Fruit fly (Drosophila melanogaster) whole organism, embryonic: ENCODE data around the gene Gnmt.

Source experiments
- Antp ChIP-seq: fragments of 200-800 bp; sonication (Bioruptor generic); optimal IDR thresholded peaks from 3 replicates; lab custom pipeline; 2016; ENCODE audit warnings: missing biosample characterization, missing genetic modification characterization
- BEAF-32 ChIP-seq: fragments of 200-800 bp; sonication (Bioruptor generic); optimal IDR thresholded peaks from 3 replicates; lab custom pipeline; 2017; ENCODE audit warnings: missing biosample characterization, missing genetic modification characterization, mild to moderate bottlenecking, moderate library complexity, missing genetic modification reagents
- BtbVII ChIP-seq: fragments of 200-800 bp; sonication (Bioruptor generic); optimal IDR thresholded peaks from 3 replicates; lab custom pipeline; 2017; ENCODE audit warnings: missing biosample characterization, mild to moderate bottlenecking, missing genetic modification characterization
- CG10274 ChIP-seq: fragments of 200-800 bp; sonication (Bioruptor generic); optimal IDR thresholded peaks from 3 replicates; lab custom pipeline; 2017; ENCODE audit warnings: missing biosample characterization, mild to moderate bottlenecking, missing genetic modification characterization
- CG10979 ChIP-seq: fragments of 200-800 bp; sonication (Bioruptor generic); optimal IDR thresholded peaks from 2 replicates; lab custom pipeline; 2018; ENCODE audit warnings: missing biosample characterization, mild to moderate bottlenecking, missing genetic modification characterization, moderate library complexity
- CG12155 ChIP-seq: fragments of 200-800 bp; sonication (Bioruptor generic); optimal IDR thresholded peaks from 3 replicates; lab custom pipeline; 2016; ENCODE audit warnings: missing biosample characterization, missing genetic modification characterization
- CG12659 ChIP-seq: fragments of 200-800 bp; sonication (Bioruptor generic); optimal IDR thresholded peaks from 3 replicates; lab custom pipeline; 2017; ENCODE audit warnings: mild to moderate bottlenecking, missing biosample characterization, missing genetic modification reagents, missing genetic modification characterization
- CG12769 ChIP-seq: fragments of 200-800 bp; sonication (Bioruptor generic); optimal IDR thresholded peaks from 2 replicates; lab custom pipeline; 2019; ENCODE audit warnings: missing biosample characterization, mild to moderate bottlenecking, missing genetic modification characterization, moderate library complexity
- CG12942 ChIP-seq: fragments of 200-800 bp; sonication (Bioruptor generic); optimal IDR thresholded peaks from 3 replicates; lab custom pipeline; 2016; ENCODE audit warnings: missing biosample characterization, missing genetic modification characterization
- CG13424 ChIP-seq: fragments of 200-800 bp; sonication (Bioruptor generic); optimal IDR thresholded peaks from 2 replicates; lab custom pipeline; 2019; ENCODE audit warnings: missing biosample characterization, mild to moderate bottlenecking, missing genetic modification characterization, moderate library complexity
- CG15514 ChIP-seq: fragments of 200-800 bp; sonication (Bioruptor generic); optimal IDR thresholded peaks from 3 replicates; lab custom pipeline; 2017; ENCODE audit warnings: missing biosample characterization, missing genetic modification characterization, mild to moderate bottlenecking, moderate library complexity, missing genetic modification reagents
- CG15601 ChIP-seq: fragments of 200-800 bp; sonication (Bioruptor generic); optimal IDR thresholded peaks from 3 replicates; lab custom pipeline; 2019; ENCODE audit warnings: missing biosample characterization, mild to moderate bottlenecking, missing genetic modification characterization, moderate library complexity
- CG16813 ChIP-seq: fragments of 200-800 bp; sonication (Bioruptor generic); IDR thresholded peaks from 3 replicates; pipeline ENCODE4 v1.3.6; 2022; ENCODE audit warnings: missing biosample characterization, missing genetic modification characterization; ENCODE audit not compliant: partially characterized antibody
- CG2116 ChIP-seq: fragments of 200-800 bp; sonication (Bioruptor generic); optimal IDR thresholded peaks from 3 replicates; lab custom pipeline; 2018; ENCODE audit warnings: missing biosample characterization, mild to moderate bottlenecking, missing genetic modification characterization
- CG30020 ChIP-seq: fragments of 200-800 bp; optimal IDR thresholded peaks from 2 replicates; lab custom pipeline; 2019; ENCODE audit warnings: missing biosample characterization, mild to moderate bottlenecking, missing genetic modification characterization, moderate library complexity
- CG30403 ChIP-seq: fragments of 200-800 bp; sonication (Bioruptor generic); optimal IDR thresholded peaks from 3 replicates; lab custom pipeline; 2016; ENCODE audit warnings: missing biosample characterization, missing genetic modification characterization
- CG31224 ChIP-seq: fragments of 200-800 bp; sonication (Bioruptor generic); IDR thresholded peaks from 2 replicates; pipeline ENCODE4 v1.3.6; 2022; ENCODE audit warnings: missing biosample characterization, missing genetic modification characterization
- CG3281 ChIP-seq: fragments of 200-800 bp; sonication (Bioruptor generic); optimal IDR thresholded peaks from 3 replicates; lab custom pipeline; 2017; ENCODE audit warnings: missing biosample characterization, mild to moderate bottlenecking, missing genetic modification characterization
- CG43689 ChIP-seq: fragments of 200-800 bp; sonication (Bioruptor generic); IDR thresholded peaks from 2 replicates; pipeline ENCODE4 v1.3.6; 2022; ENCODE audit warnings: missing biosample characterization, missing genetic modification characterization
- CG4617 ChIP-seq: fragments of 200-800 bp; sonication (Bioruptor generic); optimal IDR thresholded peaks from 3 replicates; lab custom pipeline; 2016; ENCODE audit warnings: missing biosample characterization, missing genetic modification characterization, borderline replicate concordance
- CG5180 ChIP-seq: fragments of 200-800 bp; sonication (Bioruptor generic); optimal IDR thresholded peaks from 3 replicates; lab custom pipeline; 2017; ENCODE audit warnings: missing biosample characterization, missing genetic modification characterization, mild to moderate bottlenecking, moderate library complexity, missing genetic modification reagents
- CG5953 ChIP-seq: fragments of 200-800 bp; sonication (Bioruptor generic); IDR thresholded peaks from 2 replicates; pipeline ENCODE4 v1.3.6; 2022; ENCODE audit warnings: missing biosample characterization, missing genetic modification characterization
- CG7786 ChIP-seq: fragments of 200-800 bp; sonication (Bioruptor generic); optimal IDR thresholded peaks from 2 replicates; lab custom pipeline; 2016; ENCODE audit warnings: missing biosample characterization, missing genetic modification characterization
- CG8388 ChIP-seq: fragments of 200-800 bp; sonication (Bioruptor generic); optimal IDR thresholded peaks from 2 replicates; lab custom pipeline; 2019; ENCODE audit warnings: missing biosample characterization, mild to moderate bottlenecking, missing genetic modification characterization, moderate library complexity
- CG8765 ChIP-seq: fragments of 200-800 bp; sonication (Bioruptor generic); IDR thresholded peaks from 2 replicates; pipeline ENCODE4 v1.3.6; 2022; ENCODE audit warnings: missing biosample characterization, missing genetic modification characterization
- CG8924 ChIP-seq: fragments of 200-800 bp; optimal IDR thresholded peaks from 3 replicates; lab custom pipeline; 2019; ENCODE audit warnings: missing biosample characterization, mild to moderate bottlenecking, missing genetic modification characterization, moderate library complexity
- CG9817 ChIP-seq: fragments of 200-800 bp; sonication (Bioruptor generic); optimal IDR thresholded peaks from 2 replicates; lab custom pipeline; 2018; ENCODE audit warnings: missing biosample characterization, mild to moderate bottlenecking, missing genetic modification characterization, moderate library complexity
- CG9876 ChIP-seq: fragments of 200-800 bp; sonication (Bioruptor generic); optimal IDR thresholded peaks from 2 replicates; lab custom pipeline; 2016; ENCODE audit warnings: missing biosample characterization, missing genetic modification characterization
- CTCF ChIP-seq: fragments of 200-800 bp; sonication (Bioruptor generic); optimal IDR thresholded peaks from 2 replicates; lab custom pipeline; 2017; ENCODE audit warnings: missing biosample characterization, mild to moderate bottlenecking, missing genetic modification characterization, moderate library complexity
- Dbx ChIP-seq: fragments of 200-800 bp; sonication (Bioruptor generic); IDR thresholded peaks from 3 replicates; pipeline ENCODE4 v1.3.6; 2022; ENCODE audit warnings: missing biosample characterization, missing genetic modification characterization
- Dek ChIP-seq: fragments of 200-800 bp; sonication (Bioruptor generic); optimal IDR thresholded peaks from 3 replicates; lab custom pipeline; 2019; ENCODE audit warnings: missing biosample characterization, mild to moderate bottlenecking, missing genetic modification characterization, moderate library complexity
- Fer3 ChIP-seq: fragments of 200-800 bp; sonication (Bioruptor generic); optimal IDR thresholded peaks from 2 replicates; lab custom pipeline; 2018; ENCODE audit warnings: missing biosample characterization, mild to moderate bottlenecking, missing genetic modification characterization, moderate library complexity
- HmgZ ChIP-seq: fragments of 200-800 bp; sonication (Bioruptor generic); optimal IDR thresholded peaks from 2 replicates; lab custom pipeline; 2018; ENCODE audit warnings: missing biosample characterization, mild to moderate bottlenecking, missing genetic modification characterization
- Kr ChIP-seq: fragments of 200-800 bp; sonication (Bioruptor generic); optimal IDR thresholded peaks from 2 replicates; lab custom pipeline; 2017; ENCODE audit warnings: missing biosample characterization, mild to moderate bottlenecking, missing genetic modification characterization
- ara ChIP-seq: fragments of 200-800 bp; sonication (Bioruptor generic); IDR thresholded peaks from 2 replicates; pipeline ENCODE4 v1.3.6; 2022; ENCODE audit warnings: missing biosample characterization, missing genetic modification characterization
- bcd ChIP-seq: fragments of 200-800 bp; sonication (Bioruptor generic); optimal IDR thresholded peaks from 2 replicates; lab custom pipeline; 2017; ENCODE audit warnings: missing biosample characterization, mild to moderate bottlenecking, missing genetic modification characterization
- cg ChIP-seq: fragments of 200-800 bp; sonication (Bioruptor generic); optimal IDR thresholded peaks from 3 replicates; lab custom pipeline; 2019; ENCODE audit warnings: missing biosample characterization, mild to moderate bottlenecking, missing genetic modification characterization, moderate library complexity
- dati ChIP-seq: fragments of 200-800 bp; sonication (Bioruptor generic); IDR thresholded peaks from 2 replicates; pipeline ENCODE4 v1.3.6; 2022; ENCODE audit warnings: missing biosample characterization, missing genetic modification characterization
- dimm ChIP-seq: fragments of 200-800 bp; sonication (Bioruptor generic); IDR thresholded peaks from 2 replicates; pipeline ENCODE4 v1.3.6; 2022; ENCODE audit warnings: missing biosample characterization, missing genetic modification characterization
- fd3F ChIP-seq: fragments of 200-800 bp; sonication (Bioruptor generic); optimal IDR thresholded peaks from 2 replicates; lab custom pipeline; 2018; ENCODE audit warnings: missing biosample characterization, mild to moderate bottlenecking, missing genetic modification characterization, moderate library complexity
- kay ChIP-seq: fragments of 200-800 bp; sonication (Bioruptor generic); optimal IDR thresholded peaks from 2 replicates; lab custom pipeline; 2016; ENCODE audit warnings: missing biosample characterization, missing genetic modification characterization
- knrl ChIP-seq: fragments of 200-800 bp; sonication (Bioruptor generic); IDR thresholded peaks from 3 replicates; pipeline ENCODE4 v1.3.6; 2022; ENCODE audit warnings: missing biosample characterization, missing genetic modification characterization; ENCODE audit not compliant: partially characterized antibody
- prd ChIP-seq, 3 experiments: fragments of >200 bp in 2 of 3; fragments of 200-800 bp in 1 of 3; sonication (Bioruptor generic) in 1 of 3; optimal IDR thresholded peaks in 2 of 3; IDR thresholded peaks in 1 of 3; 2 replicates in 2 of 3; 3 replicates in 1 of 3; pipeline versions ENCODE4 v1.3.6 to Lab custom; 2017 to 2022; ENCODE audit warnings: missing biosample characterization in 1 of 3, missing genetic modification characterization in 1 of 3
- pzg ChIP-seq: fragments of 200-800 bp; sonication (Bioruptor generic); optimal IDR thresholded peaks from 3 replicates; lab custom pipeline; 2018; ENCODE audit warnings: missing biosample characterization, mild to moderate bottlenecking, missing genetic modification characterization, moderate library complexity
- row ChIP-seq: fragments of 200-800 bp; sonication (Bioruptor generic); IDR thresholded peaks from 3 replicates; pipeline ENCODE4 v1.3.6; 2022; ENCODE audit warnings: missing biosample characterization, missing genetic modification characterization
- seq ChIP-seq: fragments of 200-800 bp; sonication (Bioruptor generic); IDR thresholded peaks from 2 replicates; pipeline ENCODE4 v1.3.6; 2022; ENCODE audit warnings: missing biosample characterization, missing genetic modification characterization
- shn ChIP-seq: fragments of 200-800 bp; sonication (Bioruptor generic); optimal IDR thresholded peaks from 3 replicates; lab custom pipeline; 2016; ENCODE audit warnings: missing biosample characterization, missing genetic modification characterization
- slou ChIP-seq: fragments of 200-800 bp; sonication (Bioruptor generic); optimal IDR thresholded peaks from 3 replicates; lab custom pipeline; 2016; ENCODE audit warnings: missing biosample characterization, missing genetic modification characterization
- ssp ChIP-seq: fragments of 200-800 bp; sonication (Bioruptor generic); IDR thresholded peaks from 2 replicates; pipeline ENCODE4 v1.3.6; 2022; ENCODE audit warnings: missing biosample characterization, missing genetic modification characterization
- tap ChIP-seq: fragments of 200-800 bp; optimal IDR thresholded peaks from 3 replicates; lab custom pipeline; 2019; ENCODE audit warnings: missing biosample characterization, mild to moderate bottlenecking, missing genetic modification characterization, moderate library complexity
- trem ChIP-seq: fragments of 200-800 bp; optimal IDR thresholded peaks from 3 replicates; lab custom pipeline; 2019; ENCODE audit warnings: missing biosample characterization, mild to moderate bottlenecking, missing genetic modification characterization, moderate library complexity
- unpg ChIP-seq: fragments of 200-800 bp; sonication (Bioruptor generic); optimal IDR thresholded peaks from 3 replicates; lab custom pipeline; 2018; ENCODE audit warnings: missing biosample characterization, mild to moderate bottlenecking, missing genetic modification characterization, moderate library complexity

Gnmt gene

DNA sequence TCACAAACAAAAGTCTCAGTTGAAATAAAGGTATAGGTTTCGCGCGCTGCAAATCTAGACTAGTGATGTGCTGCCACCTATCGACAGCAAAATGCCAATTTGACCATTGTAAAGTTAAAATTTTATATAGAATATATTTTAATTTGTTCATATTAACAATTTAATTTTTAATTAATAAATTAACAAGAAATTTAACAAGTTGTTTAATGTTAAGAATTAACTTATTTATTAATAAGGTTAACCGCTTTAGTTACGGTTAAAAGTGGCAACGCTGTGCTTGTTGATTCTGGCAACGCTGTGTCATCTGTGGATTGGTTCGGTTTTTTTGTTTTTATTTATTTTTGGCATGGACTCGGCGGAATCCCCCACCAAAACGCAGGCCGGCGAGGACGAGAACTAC is 44.0 kb upstream of the Gnmt start, which contains the start of gene Not10 (continued):
- TF ChIP-seq CG10274 (GFP tag; lab: Kevin White, UChicago) (no peak), CG10979 (tag; lab: Kevin White, UChicago) (peak; percentile 27), HmgZ (tag; lab: Kevin White, UChicago) (peak; percentile 35), BtbVII (no peak), CG30403 (GFP tag; lab: Kevin White, UChicago) (peak; percentile 48), dimm (GFP tag; lab: Robert Waterston, UW) (no peak), CG9817 (peak; percentile 52), Fer3 (tag; lab: Kevin White, UChicago) (peak; percentile 9), CG43689 (GFP tag; lab: Robert Waterston, UW) (no peak), trem (tag; lab: Kevin White, UChicago) (peak; percentile 73), CTCF (GFP tag; lab: Kevin White, UChicago) (peak; percentile 85), ara (GFP tag; lab: Robert Waterston, UW) (no peak), CG4617 (GFP tag; lab: Kevin White, UChicago) (peak; percentile 77), CG30020 (tag; lab: Kevin White, UChicago) (peak; percentile 61), knrl (GFP tag; lab: Robert Waterston, UW) (peak; percentile 75), slou (GFP tag; lab: Kevin White, UChicago) (no peak), CG15514 (GFP tag; lab: Kevin White, UChicago) (peak; percentile 73), row (GFP tag; lab: Robert Waterston, UW) (peak; percentile 79), pzg (peak; percentile 45), unpg (GFP tag; lab: Kevin White, UChicago) (no peak), kay (GFP tag; lab: Kevin White, UChicago) (peak; percentile 14), CG5953 (no peak), Dek (peak; percentile 59), fd3F (GFP tag; lab: Kevin White, UChicago) (peak; percentile 32), CG8765 (GFP tag; lab: Robert Waterston, UW) (no peak), CG15601 (tag; lab: Kevin White, UChicago) (peak; percentile 65), Dbx (peak; percentile 40; the same call in 1 of the 3 replicates), CG31224 (GFP tag; lab: Robert Waterston, UW) (no peak), seq (GFP tag; lab: Robert Waterston, UW) (no peak), CG8924 (peak; percentile 55), CG9876 (GFP tag; lab: Kevin White, UChicago) (no peak), CG7786 (GFP tag; lab: Kevin White, UChicago) (no peak), shn (no peak), Kr (no peak), dati (GFP tag; lab: Robert Waterston, UW) (no peak), prd (optimal IDR thresholded peaks at IDR 0.05; lab: Kevin White, UChicago) (no peak), prd (GFP tag; IDR thresholded peaks at IDR 0.05; lab: Robert Waterston, UW) (peak; percentile 60), CG12155 (GFP tag; lab: Kevin White, UChicago) (peak; percentile 38), ssp (GFP tag; lab: Robert Waterston, UW) (0 out of 2 replicates have a peak, but pooled peaks have one; percentile 36), BEAF-32 (peak; percentile 72), CG13424 (tag; lab: Kevin White, UChicago) (peak; percentile 70), CG12942 (peak; percentile 17)

- TF ChIP-seq cg (GFP tag; lab: Kevin White, UChicago) (no peak), CG5180 (GFP tag; lab: Kevin White, UChicago) (no peak), CG3281 (GFP tag; lab: Kevin White, UChicago) (no peak), tap (tag; lab: Kevin White, UChicago) (no peak), CG16813 (GFP tag; lab: Robert Waterston, UW) (no peak), Antp (GFP tag; lab: Kevin White, UChicago) (no peak), CG2116 (GFP tag; lab: Kevin White, UChicago) (no peak), CG12659 (GFP tag; lab: Kevin White, UChicago) (no peak), CG12769 (tag; lab: Kevin White, UChicago) (no peak), pzg (no peak), CG8388 (GFP tag; lab: Kevin White, UChicago) (no peak), bcd (no peak)
These were observed 41.3 kb upstream of the Gnmt start, which contains the start of gene CG18530 for dm6 chr3R:12633059-12633458. TSS of gene CG18530 (plus strand) at chr3R:12633359.
